Fruit fly (Drosophila melanogaster): ENCODE results near the gene CG10903.

CG10903 gene

DNA sequence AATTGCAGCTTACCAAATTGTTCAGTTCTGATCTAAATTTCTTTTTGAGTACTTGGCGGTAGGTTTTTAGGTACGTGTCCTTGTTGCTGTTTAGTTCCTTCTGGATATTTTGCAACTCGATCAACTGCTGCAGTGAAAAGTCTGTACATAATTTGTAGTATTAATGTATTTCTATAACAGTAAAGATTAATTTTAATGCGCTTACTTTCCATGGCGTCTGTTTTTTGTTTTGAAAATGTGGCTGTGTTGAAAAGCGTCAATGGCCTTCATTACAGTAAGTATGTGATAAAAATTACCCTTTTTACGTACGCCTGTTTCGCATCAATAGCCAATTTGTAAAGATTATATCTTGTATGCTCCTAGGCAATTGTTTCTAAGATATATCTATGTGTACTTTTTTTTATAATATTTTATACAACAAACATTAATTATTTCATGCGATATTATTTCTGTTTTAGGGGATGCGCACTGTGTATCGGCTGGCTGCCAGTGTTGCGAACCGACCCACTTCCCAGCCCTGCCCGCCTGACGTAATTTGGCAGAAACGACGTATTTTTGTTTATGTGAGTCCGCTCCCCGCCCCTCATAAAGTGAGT is 29.0 kb upstream of the CG10903 start, which contains the start of the genes Kmn2 and CG2698 (continued):
- peak; percentile 75 for TF ChIP-seq CG15073 (GFP tag; optimal IDR thresholded peaks at IDR 0.05)

DNA sequence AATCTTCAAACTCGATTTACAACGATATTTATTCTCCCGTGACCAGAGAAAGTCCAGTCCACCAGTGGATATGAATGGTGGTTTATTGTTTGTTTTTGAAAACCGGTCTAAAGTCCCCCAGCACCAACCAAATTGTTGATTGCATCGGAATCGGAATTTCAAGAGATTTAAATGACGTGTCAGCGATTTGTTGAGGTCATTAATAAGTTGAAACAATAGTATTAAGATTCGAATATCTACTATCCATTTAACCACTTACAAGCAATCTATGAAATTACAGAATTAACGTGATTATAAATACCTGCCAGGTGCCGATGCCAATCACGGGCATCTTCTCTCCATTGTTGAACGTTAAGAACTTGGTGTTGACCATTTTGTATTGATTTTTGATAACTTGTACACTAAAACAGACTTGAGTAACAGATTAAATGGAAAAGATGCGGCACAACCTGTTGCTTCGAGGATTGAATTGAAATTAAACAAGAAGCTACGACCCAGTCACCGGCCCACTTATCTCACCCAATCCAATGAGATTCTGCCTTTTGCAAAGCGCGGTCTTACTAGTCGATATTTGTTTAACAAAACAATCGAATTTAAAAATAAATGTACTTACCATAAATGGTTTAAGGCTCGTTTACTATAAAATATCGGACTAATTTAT is 22.5 kb upstream of the CG10903 start, which contains the start of gene CG2767:
Gene CG2767 (minus strand): TSS at position 516 of the 661 bp plus-strand sequence.
- no peak for TF ChIP-seq CG6689 (GFP tag; IDR thresholded peaks at IDR 0.05)
- TF ChIP-seq dati (GFP tag; IDR thresholded peaks at IDR 0.05) = no peak
- TF ChIP-seq CG6854 (GFP tag; optimal IDR thresholded peaks at IDR 0.05) = no peak
- TF ChIP-seq Nf-YC (tag; optimal IDR thresholded peaks at IDR 0.05) = peak; percentile 78
- TF ChIP-seq Dfd (GFP tag; optimal IDR thresholded peaks at IDR 0.05) = no peak
- TF ChIP-seq Doc2 (GFP tag; IDR thresholded peaks at IDR 0.05) = no peak
- no peak for TF ChIP-seq HmgD (GFP tag; optimal IDR thresholded peaks at IDR 0.05)
- TF ChIP-seq CG14965 (GFP tag; optimal IDR thresholded peaks at IDR 0.05; ENCODE audit: borderline replicate concordance) = no peak
- TF ChIP-seq CG1603 (tag; optimal IDR thresholded peaks at IDR 0.05) = peak; percentile 20
- TF ChIP-seq CG34422 (GFP tag; IDR thresholded peaks at IDR 0.05) = peak; percentile 32; the same call in 1 of the 3 replicates
- peak; percentile 69 for TF ChIP-seq Dref (GFP tag; IDR thresholded peaks at IDR 0.05)
- TF ChIP-seq onecut (GFP tag; IDR thresholded peaks at IDR 0.05) = no peak
- no peak for TF ChIP-seq CG10431 (GFP tag; optimal IDR thresholded peaks at IDR 0.05)
- TF ChIP-seq CG11456 (GFP tag; IDR thresholded peaks at IDR 0.05) = no peak
- TF ChIP-seq CG30403 (GFP tag; optimal IDR thresholded peaks at IDR 0.05) = no peak
- no peak for TF ChIP-seq sqz (GFP tag; optimal IDR thresholded peaks at IDR 0.05)
- no peak for TF ChIP-seq C15 (GFP tag; IDR thresholded peaks at IDR 0.05)
- no peak for TF ChIP-seq CG13894 (tag; optimal IDR thresholded peaks at IDR 0.05)
- TF ChIP-seq sd (tag; optimal IDR thresholded peaks at IDR 0.05) = no peak
- no peak for TF ChIP-seq vfl (GFP tag; optimal IDR thresholded peaks at IDR 0.05)
- TF ChIP-seq gfzf (GFP tag; optimal IDR thresholded peaks at IDR 0.05) = peak; percentile 74
- TF ChIP-seq Drgx (GFP tag; IDR thresholded peaks at IDR 0.05) = no peak
- TF ChIP-seq seq (GFP tag; IDR thresholded peaks at IDR 0.05) = no peak
- TF ChIP-seq YL-1 (GFP tag; optimal IDR thresholded peaks at IDR 0.05) = peak; percentile 12
- no peak for TF ChIP-seq CG14710 (tag; optimal IDR thresholded peaks at IDR 0.05)
- no peak for TF ChIP-seq psq (GFP tag; optimal IDR thresholded peaks at IDR 0.05)
- TF ChIP-seq Max (GFP tag; optimal IDR thresholded peaks at IDR 0.05) = no peak
- no peak for TF ChIP-seq Elba2 (GFP tag; optimal IDR thresholded peaks at IDR 0.05)
- peak; percentile 86 for TF ChIP-seq E2f2 (GFP tag; IDR thresholded peaks at IDR 0.05)
- TF ChIP-seq CG11085 (GFP tag; IDR thresholded peaks at IDR 0.05) = no peak
- TF ChIP-seq CG10267 (tag; optimal IDR thresholded peaks at IDR 0.05) = no peak
- peak; percentile 34; the same call in 1 of the 2 replicates for TF ChIP-seq CG13287 (GFP tag; IDR thresholded peaks at IDR 0.05; ENCODE audit: partially characterized antibody)
- TF ChIP-seq wor (GFP tag; IDR thresholded peaks at IDR 0.05) = no peak
- TF ChIP-seq CG6175 (GFP tag; IDR thresholded peaks at IDR 0.05) = no peak
- TF ChIP-seq CG17829 (tag; optimal IDR thresholded peaks at IDR 0.05) = no peak
- no peak for TF ChIP-seq ranshi (GFP tag; IDR thresholded peaks at IDR 0.05)
- peak; percentile 73 for TF ChIP-seq CG15601 (tag; optimal IDR thresholded peaks at IDR 0.05)
- no peak for TF ChIP-seq Kr (GFP tag; optimal IDR thresholded peaks at IDR 0.05)
- no peak for TF ChIP-seq bab2 (GFP tag; optimal IDR thresholded peaks at IDR 0.05)
- peak; percentile 10; the same call in 1 of the 2 replicates for TF ChIP-seq amos (GFP tag; IDR thresholded peaks at IDR 0.05; ENCODE audit: partially characterized antibody)
- peak; percentile 85 for TF ChIP-seq scrt (GFP tag; optimal IDR thresholded peaks at IDR 0.05)
- no peak for TF ChIP-seq Usf (GFP tag; optimal IDR thresholded peaks at IDR 0.05)
- TF ChIP-seq CG12744 (GFP tag; optimal IDR thresholded peaks at IDR 0.05) = no peak
- TF ChIP-seq pum (GFP tag; optimal IDR thresholded peaks at IDR 0.05) = no peak
- TF ChIP-seq BEAF-32 (GFP tag; optimal IDR thresholded peaks at IDR 0.05) = peak; percentile 10
- no peak for TF ChIP-seq crol (GFP tag; IDR thresholded peaks at IDR 0.05)
- peak; percentile 16 for TF ChIP-seq pros (GFP tag; optimal IDR thresholded peaks at IDR 0.05)
